Fruit fly (Drosophila melanogaster): ENCODE data around the gene CG8478.

The CG8478 gene

dm6 chr3R:9756187-9756586 is 7.3 kb upstream of the CG8478 start, which contains the start of the genes Alg12 and Rpt3R (continued):
- TF ChIP-seq CG10979 (tag; optimal IDR thresholded peaks at IDR 0.05) (no peak), CG10654 (GFP tag; optimal IDR thresholded peaks at IDR 0.05) (no peak), D19B (GFP tag; optimal IDR thresholded peaks at IDR 0.05) (no peak), kay (GFP tag; optimal IDR thresholded peaks at IDR 0.05) (no peak), CG10321 (GFP tag; IDR thresholded peaks at IDR 0.05) (no peak), CG2120 (GFP tag; optimal IDR thresholded peaks at IDR 0.05) (no peak), CG15011 (GFP tag; optimal IDR thresholded peaks at IDR 0.05) (no peak), odd (GFP tag; optimal IDR thresholded peaks at IDR 0.05) (no peak), HLHmδ (GFP tag; optimal IDR thresholded peaks at IDR 0.05) (no peak), Sin3A (optimal IDR thresholded peaks at IDR 0.05) (peak; percentile 22), mirr (GFP tag; optimal IDR thresholded peaks at IDR 0.05) (no peak), CG6813 (GFP tag; optimal IDR thresholded peaks at IDR 0.05) (no peak), sna (GFP tag; IDR thresholded peaks at IDR 0.05; ENCODE audit: partially characterized antibody) (peak; percentile 54; the same call in 1 of the 2 replicates), pan (optimal IDR thresholded peaks at IDR 0.05) (no peak), pan (GFP tag; optimal IDR thresholded peaks at IDR 0.05 in 1 of 2, IDR thresholded peaks at IDR 0.05 in 1 of 2) (no peak), sd (tag; optimal IDR thresholded peaks at IDR 0.05) (no peak), Dll (GFP tag; IDR thresholded peaks at IDR 0.05; ENCODE audit: partially characterized antibody) (peak; percentile 81), vvl (GFP tag; IDR thresholded peaks at IDR 0.05) (no peak), Deaf1 (tag; optimal IDR thresholded peaks at IDR 0.05) (no peak), CG9932 (GFP tag; IDR thresholded peaks at IDR 0.05) (no peak), CG30403 (GFP tag; optimal IDR thresholded peaks at IDR 0.05) (no peak), E2f2 (GFP tag; IDR thresholded peaks at IDR 0.05) (peak; percentile 70), schlank (tag; optimal IDR thresholded peaks at IDR 0.05) (no peak), klu (GFP tag; IDR thresholded peaks at IDR 0.05) (no peak), grau (tag; optimal IDR thresholded peaks at IDR 0.05) (no peak), Bgb (GFP tag; IDR thresholded peaks at IDR 0.05; ENCODE audit: partially characterized antibody) (peak; percentile 35; the same call in 1 of the 2 replicates), Gsc (GFP tag; IDR thresholded peaks at IDR 0.05) (no peak), CG9437 (GFP tag; optimal IDR thresholded peaks at IDR 0.05) (no peak), pzg (GFP tag; optimal IDR thresholded peaks at IDR 0.05) (peak; percentile 38), ranshi (GFP tag; IDR thresholded peaks at IDR 0.05) (no peak), CG11560 (tag; IDR thresholded peaks at IDR 0.05) (no peak), Mad (GFP tag; optimal IDR thresholded peaks at IDR 0.05) (no peak), jigr1 (GFP tag; IDR thresholded peaks at IDR 0.05) (no peak), Dp (GFP tag; optimal IDR thresholded peaks at IDR 0.05) (peak; percentile 62), CG16863 (GFP tag; optimal IDR thresholded peaks at IDR 0.05) (no peak), CG18262 (tag; optimal IDR thresholded peaks at IDR 0.05) (no peak), CG10267 (tag; optimal IDR thresholded peaks at IDR 0.05) (peak; percentile 11), dati (GFP tag; IDR thresholded peaks at IDR 0.05) (no peak), Hr39 (optimal IDR thresholded peaks at IDR 0.05) (no peak), vnd (GFP tag; IDR thresholded peaks at IDR 0.05; ENCODE audit: partially characterized antibody) (0 out of 3 replicates have a peak, but pooled peaks have one; percentile 28), Pdp1 (GFP tag; optimal IDR thresholded peaks at IDR 0.05) (no peak), CG15514 (GFP tag; optimal IDR thresholded peaks at IDR 0.05) (peak; percentile 54), esg (GFP tag; conservative IDR thresholded peaks at IDR 0.05) (no peak), Antp (GFP tag; optimal IDR thresholded peaks at IDR 0.05) (no peak), Med (GFP tag) (no peak), CG3995 (GFP tag; optimal IDR thresholded peaks at IDR 0.05) (peak; percentile 32), so (GFP tag; IDR thresholded peaks at IDR 0.05) (no peak), CG16813 (GFP tag; IDR thresholded peaks at IDR 0.05; ENCODE audit: partially characterized antibody) (peak; percentile 48; the same call in 2 of the 3 replicates), repo (GFP tag; optimal IDR thresholded peaks at IDR 0.05) (no peak), CG13287 (GFP tag; IDR thresholded peaks at IDR 0.05; ENCODE audit: partially characterized antibody) (peak; percentile 77), Ssrp (tag; optimal IDR thresholded peaks at IDR 0.05) (no peak), CG17912 (GFP tag; optimal IDR thresholded peaks at IDR 0.05) (no peak)

Data from whole organism, embryonic.